Worm (Caenorhabditis elegans): ENCODE data around the gene F54D8.10.

DNA sequence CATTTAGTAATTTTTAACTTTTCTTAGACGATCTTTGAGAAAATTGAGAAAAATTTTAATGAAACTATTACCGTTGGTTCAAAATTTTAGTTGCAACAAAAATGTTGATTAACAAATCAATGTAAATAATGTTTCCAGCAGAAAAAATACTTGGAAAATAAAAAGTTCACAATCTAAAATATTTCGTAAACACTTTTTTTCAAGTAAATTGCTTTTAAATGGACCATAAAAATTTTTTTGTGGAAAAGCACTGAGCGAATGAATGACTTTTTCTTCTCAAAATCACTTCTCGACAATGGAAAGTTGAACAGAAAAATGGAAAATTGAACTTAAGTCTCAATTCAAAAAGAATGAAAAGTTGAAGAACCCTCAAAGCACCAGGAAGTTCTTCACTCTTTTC is 41.1 kb upstream of the F54D8.10 start, which contains the start of gene C45G9.8:
- no peak for TF ChIP-seq klf-2 (GFP tag; conservative IDR thresholded peaks at IDR 0.05)
- TF ChIP-seq ref-1 (GFP tag; conservative IDR thresholded peaks at IDR 0.05), result no peak
- no peak for TF ChIP-seq ztf-29 (GFP tag; IDR thresholded peaks at IDR 0.05)

Data from whole organism, midembryonic.